Fruit fly (Drosophila melanogaster) whole organism, embryonic: ENCODE data around the gene CG43438.

ENCODE experiments used
- ATbp ChIP-seq: fragments of 200-800 bp; sonication (Bioruptor generic); optimal IDR thresholded peaks from 2 replicates; lab custom pipeline; 2017; ENCODE audit warnings: missing biosample characterization, mild to moderate bottlenecking, missing genetic modification characterization, missing genetic modification reagents
- CG10431 ChIP-seq: fragments of 200-800 bp; sonication (Bioruptor generic); optimal IDR thresholded peaks from 3 replicates; lab custom pipeline; 2018; ENCODE audit warnings: missing biosample characterization, mild to moderate bottlenecking, missing genetic modification characterization
- CG10979 ChIP-seq: fragments of 200-800 bp; sonication (Bioruptor generic); optimal IDR thresholded peaks from 2 replicates; lab custom pipeline; 2018; ENCODE audit warnings: missing biosample characterization, mild to moderate bottlenecking, missing genetic modification characterization, moderate library complexity
- CG11456 ChIP-seq: fragments of 200-800 bp; sonication (Bioruptor generic); IDR thresholded peaks from 3 replicates; pipeline ENCODE4 v1.3.6; 2022; ENCODE audit warnings: missing biosample characterization, missing genetic modification characterization
- CG11504 ChIP-seq: fragments of 200-800 bp; sonication (Bioruptor generic); optimal IDR thresholded peaks from 3 replicates; lab custom pipeline; 2019; ENCODE audit warnings: missing biosample characterization, mild to moderate bottlenecking, missing genetic modification characterization, moderate library complexity
- CG1233 ChIP-seq: fragments of 200-800 bp; sonication (Bioruptor generic); optimal IDR thresholded peaks from 4 replicates; lab custom pipeline; 2018; ENCODE audit warnings: missing biosample characterization, mild to moderate bottlenecking, missing genetic modification characterization
- CG12659 ChIP-seq: fragments of 200-800 bp; sonication (Bioruptor generic); optimal IDR thresholded peaks from 3 replicates; lab custom pipeline; 2017; ENCODE audit warnings: mild to moderate bottlenecking, missing biosample characterization, missing genetic modification reagents, missing genetic modification characterization
- CG13424 ChIP-seq: fragments of 200-800 bp; sonication (Bioruptor generic); optimal IDR thresholded peaks from 2 replicates; lab custom pipeline; 2019; ENCODE audit warnings: missing biosample characterization, mild to moderate bottlenecking, missing genetic modification characterization, moderate library complexity
- CG1529 ChIP-seq: fragments of 200-800 bp; sonication (Bioruptor generic); optimal IDR thresholded peaks from 3 replicates; lab custom pipeline; 2018; ENCODE audit warnings: missing biosample characterization, missing genetic modification characterization
- CG2120 ChIP-seq: fragments of 200-800 bp; sonication (Bioruptor generic); optimal IDR thresholded peaks from 3 replicates; lab custom pipeline; 2016; ENCODE audit warnings: missing biosample characterization, missing genetic modification characterization
- CG3281 ChIP-seq: fragments of 200-800 bp; sonication (Bioruptor generic); optimal IDR thresholded peaks from 3 replicates; lab custom pipeline; 2017; ENCODE audit warnings: missing biosample characterization, mild to moderate bottlenecking, missing genetic modification characterization
- CG33213 ChIP-seq: fragments of 200-800 bp; sonication (Bioruptor generic); optimal IDR thresholded peaks from 3 replicates; lab custom pipeline; 2016; ENCODE audit warnings: missing biosample characterization, missing genetic modification characterization
- CG4282 ChIP-seq: fragments of 200-800 bp; sonication (Bioruptor generic); optimal IDR thresholded peaks from 2 replicates; lab custom pipeline; 2016; ENCODE audit warnings: missing biosample characterization, missing genetic modification characterization
- CG5245 ChIP-seq: fragments of 200-800 bp; sonication (Bioruptor generic); optimal IDR thresholded peaks from 3 replicates; lab custom pipeline; 2016; ENCODE audit warnings: missing biosample characterization, missing genetic modification characterization
- CG6813 ChIP-seq: fragments of 200-800 bp; sonication (Bioruptor generic); optimal IDR thresholded peaks from 2 replicates; lab custom pipeline; 2017; ENCODE audit warnings: missing biosample characterization, missing genetic modification characterization, mild to moderate bottlenecking, moderate library complexity, missing genetic modification reagents
- CG8944 ChIP-seq: fragments of 200-800 bp; sonication (Bioruptor generic); optimal IDR thresholded peaks from 3 replicates; lab custom pipeline; 2016; ENCODE audit warnings: missing biosample characterization, missing genetic modification characterization
- CoRest ChIP-seq: fragments of 200-800 bp; sonication (Bioruptor generic); optimal IDR thresholded peaks from 3 replicates; lab custom pipeline; 2018; ENCODE audit warnings: missing biosample characterization, mild to moderate bottlenecking, missing genetic modification characterization, moderate library complexity
- Dip3 ChIP-seq: fragments of 200-800 bp; sonication (Bioruptor generic); optimal IDR thresholded peaks from 3 replicates; lab custom pipeline; 2016; ENCODE audit warnings: missing biosample characterization, missing genetic modification characterization
- HHEX ChIP-seq: fragments of 200-800 bp; sonication (Bioruptor generic); optimal IDR thresholded peaks from 3 replicates; lab custom pipeline; 2017; ENCODE audit warnings: missing biosample characterization, mild to moderate bottlenecking, missing genetic modification characterization, missing genetic modification reagents
- Hey ChIP-seq: fragments of 200-800 bp; sonication (Bioruptor generic); optimal IDR thresholded peaks from 3 replicates; lab custom pipeline; 2018; ENCODE audit warnings: missing biosample characterization, mild to moderate bottlenecking, missing genetic modification characterization
- Lim3 ChIP-seq: fragments of 200-800 bp; sonication (Bioruptor generic); IDR thresholded peaks from 2 replicates; pipeline ENCODE4 v1.3.6; 2022; ENCODE audit warnings: missing biosample characterization, missing genetic modification characterization
- MBD-R2 ChIP-seq: fragments of 200-800 bp; sonication (Bioruptor generic); IDR thresholded peaks from 2 replicates; pipeline ENCODE4 v1.3.6; 2022; ENCODE audit warnings: missing biosample characterization, missing genetic modification characterization
- Ssrp ChIP-seq: fragments of 200-800 bp; sonication (Bioruptor generic); optimal IDR thresholded peaks from 2 replicates; lab custom pipeline; 2018; ENCODE audit warnings: missing biosample characterization, mild to moderate bottlenecking, missing genetic modification characterization, moderate library complexity
- TFAM ChIP-seq: fragments of 200-800 bp; sonication (Bioruptor generic); optimal IDR thresholded peaks from 2 replicates; lab custom pipeline; 2017; ENCODE audit warnings: missing biosample characterization, missing genetic modification characterization, inconsistent platforms
- cg ChIP-seq: fragments of 200-800 bp; sonication (Bioruptor generic); optimal IDR thresholded peaks from 3 replicates; lab custom pipeline; 2019; ENCODE audit warnings: missing biosample characterization, mild to moderate bottlenecking, missing genetic modification characterization, moderate library complexity
- corto ChIP-seq: fragments of 200-800 bp; sonication (Bioruptor generic); optimal IDR thresholded peaks from 2 replicates; lab custom pipeline; 2016; ENCODE audit warnings: missing biosample characterization, mild to moderate bottlenecking, missing genetic modification characterization, moderate library complexity
- da ChIP-seq: fragments of 200-800 bp; sonication (Bioruptor generic); optimal IDR thresholded peaks from 2 replicates; lab custom pipeline; 2016; ENCODE audit warnings: missing biosample characterization, missing genetic modification characterization
- ems ChIP-seq: fragments of 200-800 bp; sonication (Bioruptor generic); optimal IDR thresholded peaks from 3 replicates; lab custom pipeline; 2016; ENCODE audit warnings: missing biosample characterization, missing genetic modification characterization
- grau ChIP-seq: fragments of 200-800 bp; optimal IDR thresholded peaks from 3 replicates; lab custom pipeline; 2019; ENCODE audit warnings: missing biosample characterization, mild to moderate bottlenecking, missing genetic modification characterization, moderate library complexity
- her ChIP-seq: fragments of 200-800 bp; sonication (Bioruptor generic); optimal IDR thresholded peaks from 2 replicates; lab custom pipeline; 2016; ENCODE audit warnings: missing biosample characterization, missing genetic modification characterization
- ind ChIP-seq: fragments of 200-800 bp; sonication (Bioruptor generic); optimal IDR thresholded peaks from 3 replicates; lab custom pipeline; 2016; ENCODE audit warnings: missing biosample characterization, missing genetic modification characterization
- jing ChIP-seq: fragments of 200-800 bp; sonication (Bioruptor generic); optimal IDR thresholded peaks from 2 replicates; lab custom pipeline; 2018; ENCODE audit warnings: missing biosample characterization, mild to moderate bottlenecking, missing genetic modification characterization
- klu ChIP-seq: fragments of 200-800 bp; sonication (Bioruptor generic); IDR thresholded peaks from 2 replicates; pipeline ENCODE4 v1.3.6; 2022; ENCODE audit warnings: missing biosample characterization, missing genetic modification characterization
- knrl ChIP-seq: fragments of 200-800 bp; sonication (Bioruptor generic); IDR thresholded peaks from 3 replicates; pipeline ENCODE4 v1.3.6; 2022; ENCODE audit warnings: missing biosample characterization, missing genetic modification characterization; ENCODE audit not compliant: partially characterized antibody
- lilli ChIP-seq: fragments of 200-800 bp; sonication (Bioruptor generic); optimal IDR thresholded peaks from 3 replicates; lab custom pipeline; 2016; ENCODE audit warnings: missing biosample characterization, missing genetic modification characterization
- lola ChIP-seq, 3 experiments: fragments of >200 bp in 2 of 3; fragments of 200-800 bp in 1 of 3; sonication (Bioruptor generic) in 1 of 3; optimal IDR thresholded peaks; 2 replicates each; lab custom pipeline; 2017 to 2019; ENCODE audit warnings: missing biosample characterization in 3 of 3, missing genetic modification characterization in 3 of 3, mild to moderate bottlenecking in 1 of 3, moderate library complexity in 1 of 3
- luna ChIP-seq: fragments of 200-800 bp; sonication (Bioruptor generic); optimal IDR thresholded peaks from 2 replicates; lab custom pipeline; 2016; ENCODE audit warnings: missing biosample characterization, missing genetic modification characterization
- p53 ChIP-seq: fragments of 200-800 bp; sonication (Bioruptor generic); optimal IDR thresholded peaks from 2 replicates; lab custom pipeline; 2016; ENCODE audit warnings: missing biosample characterization, missing genetic modification characterization
- pfk ChIP-seq: fragments of 200-800 bp; sonication (Bioruptor generic); optimal IDR thresholded peaks from 2 replicates; lab custom pipeline; 2018; ENCODE audit warnings: missing biosample characterization, mild to moderate bottlenecking, missing genetic modification characterization, moderate library complexity
- prd ChIP-seq, 3 experiments: fragments of >200 bp in 2 of 3; fragments of 200-800 bp in 1 of 3; sonication (Bioruptor generic) in 1 of 3; optimal IDR thresholded peaks in 2 of 3; IDR thresholded peaks in 1 of 3; 2 replicates in 2 of 3; 3 replicates in 1 of 3; pipeline versions ENCODE4 v1.3.6 to Lab custom; 2017 to 2022; ENCODE audit warnings: missing biosample characterization in 1 of 3, missing genetic modification characterization in 1 of 3
- pros ChIP-seq: fragments of 200-800 bp; sonication (Bioruptor generic); optimal IDR thresholded peaks from 3 replicates; lab custom pipeline; 2019; ENCODE audit warnings: missing biosample characterization, mild to moderate bottlenecking, missing genetic modification characterization, moderate library complexity
- scrt ChIP-seq: fragments of 200-800 bp; sonication (Bioruptor generic); optimal IDR thresholded peaks from 2 replicates; lab custom pipeline; 2018; ENCODE audit warnings: missing biosample characterization, mild to moderate bottlenecking, missing genetic modification characterization, moderate library complexity
- sens ChIP-seq: fragments of 200-800 bp; sonication (Bioruptor generic); peaks from one replicate; lab custom pipeline; 2016; ENCODE audit warnings: missing biosample characterization, missing genetic modification characterization
- sens-2 ChIP-seq: fragments of 200-800 bp; sonication (Bioruptor generic); IDR thresholded peaks from 2 replicates; pipeline ENCODE4 v1.3.6; 2022; ENCODE audit warnings: missing biosample characterization, missing genetic modification characterization
- sisA ChIP-seq: fragments of 200-800 bp; sonication (Bioruptor generic); IDR thresholded peaks from 2 replicates; pipeline ENCODE4 v1.3.6; 2022; ENCODE audit warnings: missing biosample characterization, missing genetic modification characterization
- so ChIP-seq: fragments of 200-800 bp; sonication (Bioruptor generic); IDR thresholded peaks from 3 replicates; pipeline ENCODE4 v1.3.6; 2022; ENCODE audit warnings: missing biosample characterization, missing genetic modification characterization
- stc ChIP-seq: fragments of 200-800 bp; sonication (Bioruptor generic); IDR thresholded peaks from 2 replicates; pipeline ENCODE4 v1.3.6; 2022; ENCODE audit warnings: missing biosample characterization, missing genetic modification characterization
- ttk ChIP-seq: fragments of 200-800 bp; sonication (Bioruptor generic); IDR thresholded peaks from 2 replicates; pipeline ENCODE4 v2.1.2; 2022; ENCODE audit warnings: missing biosample characterization, missing genetic modification characterization
- tup ChIP-seq: fragments of 200-800 bp; sonication (Bioruptor generic); optimal IDR thresholded peaks from 2 replicates; lab custom pipeline; 2016; ENCODE audit warnings: missing biosample characterization, mild to moderate bottlenecking, missing genetic modification characterization, moderate library complexity
- wor ChIP-seq: fragments of 200-800 bp; sonication (Bioruptor generic); IDR thresholded peaks from 2 replicates; pipeline ENCODE4 v1.3.6; 2022; ENCODE audit warnings: missing biosample characterization, missing genetic modification characterization

The CG43438 gene

dm6 chr2L:11501427-11501968 lies 34.4 kb upstream of the CG43438 start, which contains the start of gene spz4 (continued):
- TF ChIP-seq pfk (GFP tag; lab: Kevin White, UChicago), result no peak
- TF ChIP-seq ems (GFP tag; lab: Kevin White, UChicago), result no peak
- TF ChIP-seq CG12659 (GFP tag; lab: Kevin White, UChicago), result peak; percentile 1
- TF ChIP-seq grau, result no peak
- TF ChIP-seq ATbp, result no peak
- TF ChIP-seq CG5245 (GFP tag; lab: Kevin White, UChicago), result no peak
- TF ChIP-seq CG8944 (GFP tag; lab: Kevin White, UChicago), result no peak
- no peak for TF ChIP-seq knrl (GFP tag; lab: Robert Waterston, UW)
- TF ChIP-seq sisA (GFP tag; lab: Robert Waterston, UW), result peak; percentile 29; the same call in 1 of the 2 replicates
- no peak for TF ChIP-seq Lim3
- TF ChIP-seq prd (optimal IDR thresholded peaks at IDR 0.05; lab: Kevin White, UChicago), result no peak
- peak; percentile 24; the same call in 2 of the 3 replicates for TF ChIP-seq prd (GFP tag; IDR thresholded peaks at IDR 0.05; lab: Robert Waterston, UW)
- TF ChIP-seq scrt, result no peak
- TF ChIP-seq ttk (GFP tag; lab: Robert Waterston, UW), result no peak
- no peak for TF ChIP-seq tup (GFP tag; lab: Kevin White, UChicago)
- TF ChIP-seq CG33213 (GFP tag; lab: Kevin White, UChicago), result no peak
- TF ChIP-seq CG4282 (GFP tag; lab: Kevin White, UChicago), result no peak
- no peak for TF ChIP-seq ind
- no peak for TF ChIP-seq cg (GFP tag; lab: Kevin White, UChicago)
- peak; percentile 6 for TF ChIP-seq CoRest (tag; lab: Kevin White, UChicago)
- no peak for TF ChIP-seq pros (GFP tag; lab: Kevin White, UChicago)
- TF ChIP-seq da (GFP tag; lab: Kevin White, UChicago), result no peak
- TF ChIP-seq p53 (GFP tag; lab: Kevin White, UChicago), result no peak
- TF ChIP-seq lola (GFP tag; optimal IDR thresholded peaks at IDR 0.05; lab: Kevin White, UChicago), result no peak
- 0 out of 2 replicates have a peak, but pooled peaks have one; percentile 28 for TF ChIP-seq sens-2
- no peak for TF ChIP-seq CG1233 (GFP tag; lab: Kevin White, UChicago)
- TF ChIP-seq CG13424, result peak; percentile 6
- TF ChIP-seq luna (GFP tag; lab: Kevin White, UChicago), result no peak
- no peak for TF ChIP-seq so (GFP tag; lab: Robert Waterston, UW)
- no peak for TF ChIP-seq wor (GFP tag; lab: Robert Waterston, UW)
- TF ChIP-seq CG2120 (GFP tag; lab: Kevin White, UChicago), result no peak
- no peak for TF ChIP-seq CG3281
- no peak for TF ChIP-seq klu (GFP tag; lab: Robert Waterston, UW)
- TF ChIP-seq lilli (GFP tag; lab: Kevin White, UChicago), result no peak
- TF ChIP-seq TFAM, result no peak
- TF ChIP-seq HHEX (GFP tag; lab: Kevin White, UChicago), result no peak
- no peak for TF ChIP-seq Dip3 (GFP tag; lab: Kevin White, UChicago)
- TF ChIP-seq sens, result peak; percentile 48
- TF ChIP-seq jing (GFP tag; lab: Kevin White, UChicago), result no peak
- TF ChIP-seq CG1529 (GFP tag; lab: Kevin White, UChicago), result no peak
- TF ChIP-seq CG10431 (GFP tag; lab: Kevin White, UChicago), result no peak
- TF ChIP-seq CG10979 (tag; lab: Kevin White, UChicago), result peak; percentile 5
- no peak for TF ChIP-seq MBD-R2 (GFP tag; lab: Robert Waterston, UW)
- TF ChIP-seq CG11456 (GFP tag; lab: Robert Waterston, UW), result no peak
- TF ChIP-seq CG11504 (tag; lab: Kevin White, UChicago), result peak; percentile 42
- TF ChIP-seq stc (GFP tag; lab: Robert Waterston, UW), result no peak
- TF ChIP-seq corto (GFP tag; lab: Kevin White, UChicago), result no peak
- TF ChIP-seq Ssrp (tag; lab: Kevin White, UChicago), result peak; percentile 12
- no peak for TF ChIP-seq her (GFP tag; lab: Kevin White, UChicago)
- no peak for TF ChIP-seq CG6813 (GFP tag; lab: Kevin White, UChicago)
- TF ChIP-seq Hey (tag; lab: Kevin White, UChicago), result no peak
